Fruit fly (Drosophila melanogaster) whole organism, wandering third instar larva: ENCODE data around the gene CG4408.

Source experiments
- Abd-B ChIP-seq: fragments of >200 bp; optimal IDR thresholded peaks from 2 replicates; lab custom pipeline; 2017; ENCODE audit warnings: missing biosample characterization, missing genetic modification characterization
- CG9705 ChIP-seq: fragments of 200-800 bp; sonication (Bioruptor generic); optimal IDR thresholded peaks from 2 replicates; lab custom pipeline; 2018; ENCODE audit warnings: missing biosample characterization, mild to moderate bottlenecking, missing genetic modification characterization
- CrebA ChIP-seq: fragments of 200-800 bp; sonication (Bioruptor generic); optimal IDR thresholded peaks from 2 replicates; lab custom pipeline; 2016; ENCODE audit warnings: missing biosample characterization, mild to moderate bottlenecking, missing genetic modification characterization, borderline replicate concordance
- Dif ChIP-seq: fragments of 200-275, 200-300 bp; sonication (Bioruptor generic); optimal IDR thresholded peaks from 2 replicates; lab custom pipeline; 2018; ENCODE audit warnings: missing biosample characterization, missing genetic modification characterization; ENCODE audit not compliant: partially characterized antibody
- GATAd ChIP-seq: sonication (Bioruptor generic); optimal IDR thresholded peaks from 2 replicates; lab custom pipeline; 2016; ENCODE audit warnings: missing biosample characterization, missing genetic modification characterization
- HLH106 ChIP-seq: fragments of 200-800 bp; optimal IDR thresholded peaks from 3 replicates; lab custom pipeline; 2019; ENCODE audit warnings: missing biosample characterization, mild to moderate bottlenecking, missing genetic modification characterization, moderate library complexity
- Hnf4 ChIP-seq: fragments of 200-800 bp; sonication (Bioruptor generic); optimal IDR thresholded peaks from 2 replicates; lab custom pipeline; 2016; ENCODE audit warnings: missing biosample characterization, mild to moderate bottlenecking, missing genetic modification characterization
- Hr78 ChIP-seq: fragments of >200 bp; optimal IDR thresholded peaks from 2 replicates; lab custom pipeline; 2017; ENCODE audit warnings: missing biosample characterization, missing genetic modification characterization
- Hr83 ChIP-seq: fragments of 200-300 bp; sonication (Bioruptor generic); optimal IDR thresholded peaks from 2 replicates; lab custom pipeline; 2016; ENCODE audit warnings: missing biosample characterization, mild to moderate bottlenecking, missing genetic modification characterization, moderate library complexity; ENCODE audit not compliant: poor library complexity, severe bottlenecking
- Jra ChIP-seq: sonication (Bioruptor generic); optimal IDR thresholded peaks from 2 replicates; lab custom pipeline; 2016; ENCODE audit warnings: missing biosample characterization, missing genetic modification characterization
- Mio ChIP-seq: sonication (Bioruptor generic); optimal IDR thresholded peaks from 2 replicates; lab custom pipeline; 2016; ENCODE audit warnings: missing biosample characterization, missing genetic modification characterization
- N ChIP-seq: fragments of >200 bp; optimal IDR thresholded peaks from 2 replicates; lab custom pipeline; 2018; ENCODE audit warnings: missing biosample characterization, missing external identifiers, missing genetic modification characterization
- OdsH ChIP-seq: fragments of 200-800 bp; sonication (Bioruptor generic); optimal IDR thresholded peaks from 2 replicates; lab custom pipeline; 2016; ENCODE audit warnings: missing biosample characterization, mild to moderate bottlenecking, missing genetic modification characterization
- Rel ChIP-seq, 2 experiments: fragments of 200-800 bp; sonication (Bioruptor generic) in 1 of 2; optimal IDR thresholded peaks; 2 replicates in 1 of 2; 3 replicates in 1 of 2; lab custom pipeline; 2016 to 2019; ENCODE audit warnings: mild to moderate bottlenecking in 2 of 2, missing biosample characterization in 2 of 2, missing genetic modification characterization in 2 of 2, moderate library complexity in 1 of 2
- Sp1 ChIP-seq: fragments of 200-800 bp; sonication (Bioruptor generic); optimal IDR thresholded peaks from 3 replicates; lab custom pipeline; 2019; ENCODE audit warnings: missing biosample characterization, mild to moderate bottlenecking, missing genetic modification characterization, moderate library complexity
- Vsx2 ChIP-seq: fragments of 200-300, 225-300 bp; sonication (Bioruptor generic); optimal IDR thresholded peaks from 2 replicates; lab custom pipeline; 2018; ENCODE audit warnings: missing biosample characterization, missing genetic modification characterization; ENCODE audit not compliant: partially characterized antibody
- br ChIP-seq: fragments of 200-800 bp; sonication (Bioruptor generic); optimal IDR thresholded peaks from 2 replicates; lab custom pipeline; 2016; ENCODE audit warnings: missing biosample characterization, missing genetic modification characterization
- dl ChIP-seq, 2 experiments: fragments of 175-275, 200-275 bp in 1 of 2; fragments of 200-275 bp in 1 of 2; sonication (Bioruptor generic); optimal IDR thresholded peaks; lab custom pipeline; 2018; ENCODE audit warnings: mild to moderate bottlenecking in 2 of 2, missing biosample characterization in 2 of 2, missing genetic modification characterization in 2 of 2, moderate library complexity in 2 of 2; ENCODE audit not compliant: partially characterized antibody in 2 of 2, insufficient read depth in 1 of 2
- dmrt93B ChIP-seq: fragments of 200-800 bp; sonication (Bioruptor generic); optimal IDR thresholded peaks from 2 replicates; lab custom pipeline; 2018; ENCODE audit warnings: missing biosample characterization, mild to moderate bottlenecking, missing genetic modification characterization
- foxo ChIP-seq, 2 experiments: fragments of 200-800 bp; sonication (Bioruptor generic); optimal IDR thresholded peaks; 2 replicates in 1 of 2; 3 replicates in 1 of 2; lab custom pipeline; 2016 to 2017; ENCODE audit warnings: missing biosample characterization in 2 of 2, missing genetic modification characterization in 2 of 2
- fru ChIP-seq: fragments of 200-800 bp; sonication (Bioruptor generic); optimal IDR thresholded peaks from 3 replicates; lab custom pipeline; 2016; ENCODE audit warnings: missing biosample characterization, mild to moderate bottlenecking, missing genetic modification characterization
- h ChIP-seq: fragments of 200-800 bp; sonication (Bioruptor generic); optimal IDR thresholded peaks from 3 replicates; lab custom pipeline; 2016; ENCODE audit warnings: missing biosample characterization, mild to moderate bottlenecking, missing genetic modification characterization
- psq ChIP-seq: fragments of 200-800 bp; sonication (Bioruptor generic); optimal IDR thresholded peaks from 3 replicates; lab custom pipeline; 2017; ENCODE audit warnings: missing biosample characterization, mild to moderate bottlenecking, missing genetic modification characterization, moderate library complexity
- rgr ChIP-seq: fragments of 200-800 bp; sonication (Bioruptor generic); optimal IDR thresholded peaks from 3 replicates; lab custom pipeline; 2016; ENCODE audit warnings: missing biosample characterization, mild to moderate bottlenecking, missing genetic modification characterization
- sage ChIP-seq: fragments of 200-800 bp; sonication (Bioruptor generic); optimal IDR thresholded peaks from 2 replicates; lab custom pipeline; 2016; ENCODE audit warnings: missing biosample characterization, mild to moderate bottlenecking, missing genetic modification characterization
- sv ChIP-seq: fragments of 200-800 bp; sonication (Bioruptor generic); optimal IDR thresholded peaks from 3 replicates; lab custom pipeline; 2016; ENCODE audit warnings: missing biosample characterization, missing genetic modification characterization
- tai ChIP-seq: sonication (Bioruptor generic); optimal IDR thresholded peaks from 2 replicates; lab custom pipeline; 2016; ENCODE audit warnings: missing biosample characterization, missing genetic modification characterization

Gene CG4408

DNA sequence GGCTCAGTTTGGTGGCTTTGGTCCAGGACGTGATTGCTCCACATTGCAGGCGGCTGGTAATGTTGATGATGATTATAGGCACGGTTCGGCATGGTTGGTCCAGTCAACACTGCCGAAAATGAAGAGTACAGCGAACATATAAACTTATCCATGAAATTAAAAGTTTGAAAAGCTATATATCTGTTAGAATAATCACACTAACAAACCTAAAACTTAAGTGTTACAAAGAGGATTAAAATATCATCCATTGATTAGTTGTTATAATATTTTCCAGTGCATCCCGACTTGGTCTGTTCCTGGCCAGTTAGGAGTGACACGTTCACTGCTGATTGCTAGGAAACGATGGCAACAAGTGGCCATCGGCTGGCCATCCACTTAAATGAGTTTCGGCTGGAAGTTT, 36.3 kb upstream of the CG4408 start:
- TF ChIP-seq HLH106 (tag; lab: Kevin White, UChicago) (no peak), Sp1 (GFP tag; lab: Kevin White, UChicago) (no peak), sv (GFP tag; lab: Kevin White, UChicago) (no peak), Hr83 (GFP tag; lab: Kevin White, UChicago) (no peak), Jra (GFP tag; lab: Kevin White, UChicago) (no peak), dmrt93B (GFP tag; lab: Kevin White, UChicago) (no peak), N (GFP tag; lab: Kevin White, UChicago) (no peak), GATAd (no peak)
- TF ChIP-seq, all 38 proteins: peak for 0

DNA sequence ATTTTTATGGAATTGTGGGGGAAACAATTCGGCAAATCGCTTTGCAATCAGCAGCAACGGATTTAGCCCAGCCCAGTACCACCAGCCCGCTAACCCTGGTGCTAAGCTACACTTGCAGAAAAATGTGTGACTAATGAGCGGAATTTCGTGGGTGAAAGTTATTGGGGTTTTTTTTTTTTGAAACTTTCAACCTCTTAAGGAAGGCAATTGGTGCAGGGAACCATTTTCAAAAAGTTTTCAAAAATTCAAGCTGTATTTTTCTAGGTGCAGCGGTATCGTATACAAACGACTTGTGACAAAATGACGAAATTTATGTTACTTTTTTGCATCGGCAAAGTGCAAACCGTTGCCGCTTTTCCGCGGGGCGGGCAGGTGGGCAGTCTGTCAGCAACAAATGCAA, 35.6 kb upstream of the CG4408 start:
- TF ChIP-seq Abd-B: no peak
- no peak for TF ChIP-seq Vsx2 (GFP tag; lab: Kevin White, UChicago)
- no peak for TF ChIP-seq Hr83 (GFP tag; lab: Kevin White, UChicago)
- no peak for TF ChIP-seq OdsH (GFP tag; lab: Kevin White, UChicago)
- TF ChIP-seq CG9705 (GFP tag; lab: Kevin White, UChicago): no peak

DNA sequence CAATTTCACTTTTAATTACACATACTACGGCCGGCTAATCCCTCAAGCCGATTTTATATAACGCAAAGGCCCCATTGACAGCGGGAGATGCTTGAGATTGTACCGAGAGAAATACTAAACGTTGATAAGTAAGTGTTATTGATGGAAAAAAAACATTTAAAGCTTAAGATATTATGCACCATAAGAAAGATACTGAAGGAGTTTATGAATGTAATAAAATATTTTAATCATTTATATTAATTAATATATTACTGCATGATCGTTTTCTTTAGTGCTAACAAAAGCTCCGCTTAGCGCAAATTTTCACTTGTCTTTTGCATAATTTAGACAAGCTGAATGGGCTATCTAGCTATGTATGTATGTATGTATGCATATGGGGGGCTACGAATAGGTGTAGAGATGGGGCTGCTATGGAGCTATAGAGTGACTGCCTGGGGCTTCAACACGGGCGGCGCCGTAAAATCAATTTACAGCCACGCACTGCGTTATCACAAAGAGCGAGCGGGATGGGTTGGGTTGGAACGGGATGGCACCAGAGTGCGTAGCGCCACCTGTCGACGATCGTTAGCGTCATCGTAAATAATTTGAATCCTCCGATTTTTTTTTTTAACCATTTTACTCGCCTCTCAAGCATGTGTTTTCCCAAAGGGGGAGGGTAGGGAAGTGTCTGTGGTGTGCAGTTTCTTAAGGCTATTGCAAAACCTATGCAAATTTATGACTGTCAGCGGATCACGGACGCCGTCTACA, 33.3 kb upstream of the CG4408 start:
- no peak for TF ChIP-seq rgr (GFP tag; lab: Kevin White, UChicago)
- TF ChIP-seq sv (GFP tag; lab: Kevin White, UChicago): no peak
- no peak for TF ChIP-seq sage (GFP tag; lab: Kevin White, UChicago)
- TF ChIP-seq N (GFP tag; lab: Kevin White, UChicago): no peak

- TF ChIP-seq Jra (GFP tag; lab: Kevin White, UChicago) (no peak), Hr78 (GFP tag; lab: Kevin White, UChicago) (no peak), Hnf4 (GFP tag; lab: Kevin White, UChicago) (no peak), Dif (GFP tag; lab: Kevin White, UChicago) (no peak), Mio (GFP tag; lab: Kevin White, UChicago) (no peak), tai (GFP tag; lab: Kevin White, UChicago) (no peak), sv (GFP tag; lab: Kevin White, UChicago) (no peak), Rel (GFP tag; optimal IDR thresholded peaks at IDR 0.05; lab: Kevin White, UChicago) (no peak), Rel (tag; optimal IDR thresholded peaks at IDR 0.05; lab: Kevin White, UChicago) (no peak), sage (GFP tag; lab: Kevin White, UChicago) (no peak), foxo (GFP tag; optimal IDR thresholded peaks at IDR 0.05; lab: Kevin White, UChicago) (no peak)
These were observed 32.3 kb upstream of the CG4408 start for dm6 chr3R:23395720-23396119.

DNA sequence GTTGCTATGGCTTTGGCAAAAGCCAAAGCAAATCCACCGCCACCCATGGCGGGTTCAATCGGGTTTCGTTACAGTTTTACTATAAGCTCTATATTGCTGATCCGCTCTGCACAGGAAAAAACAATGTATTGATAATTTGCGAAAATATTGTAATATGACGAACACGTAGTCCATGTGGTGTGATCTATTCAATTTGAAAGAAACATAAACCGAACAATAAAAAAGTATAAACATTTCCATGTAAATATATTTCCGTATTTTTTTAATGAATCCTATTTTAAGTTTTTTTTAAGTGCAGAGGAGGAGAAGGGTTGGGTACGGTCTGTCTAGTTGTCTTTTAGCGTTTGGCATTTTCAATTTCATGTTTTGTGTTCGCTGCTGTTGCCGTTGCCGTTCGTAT, 30.1 kb upstream of the CG4408 start:
- TF ChIP-seq Hr78 (GFP tag; lab: Kevin White, UChicago): no peak
- TF ChIP-seq dl (GFP tag; optimal IDR thresholded peaks at IDR 0.05; lab: Kevin White, UChicago; ENCODE audit: insufficient read depth in 1 of 2, partially characterized antibody in 2 of 2): no peak
- no peak for TF ChIP-seq Jra (GFP tag; lab: Kevin White, UChicago)
- no peak for TF ChIP-seq br (GFP tag; lab: Kevin White, UChicago)
- TF ChIP-seq OdsH (GFP tag; lab: Kevin White, UChicago): no peak
- no peak for TF ChIP-seq N (GFP tag; lab: Kevin White, UChicago)
- no peak for TF ChIP-seq sage (GFP tag; lab: Kevin White, UChicago)
- TF ChIP-seq Hr83 (GFP tag; lab: Kevin White, UChicago): no peak
- no peak for TF ChIP-seq sv (GFP tag; lab: Kevin White, UChicago)
- no peak for TF ChIP-seq foxo (GFP tag; optimal IDR thresholded peaks at IDR 0.05; lab: Kevin White, UChicago)
- TF ChIP-seq CrebA (GFP tag; lab: Kevin White, UChicago): no peak
- no peak for TF ChIP-seq psq
- TF ChIP-seq h (GFP tag; lab: Kevin White, UChicago): no peak
- TF ChIP-seq tai (GFP tag; lab: Kevin White, UChicago): no peak
- TF ChIP-seq Hnf4 (GFP tag; lab: Kevin White, UChicago): no peak
- no peak for TF ChIP-seq Rel (GFP tag; optimal IDR thresholded peaks at IDR 0.05; lab: Kevin White, UChicago)
- TF ChIP-seq Rel (tag; optimal IDR thresholded peaks at IDR 0.05; lab: Kevin White, UChicago): no peak
- TF ChIP-seq CG9705 (GFP tag; lab: Kevin White, UChicago): no peak
- no peak for TF ChIP-seq fru (GFP tag; lab: Kevin White, UChicago)
